Fruit fly (Drosophila melanogaster) whole organism, prepupa: ENCODE data around the gene CG42375.

Experiments used
- Hr4 ChIP-seq: fragments of 200-800 bp; sonication (Bioruptor generic); optimal IDR thresholded peaks from 3 replicates; lab custom pipeline; 2016; ENCODE audit warnings: missing biosample characterization, missing genetic modification characterization
- Met ChIP-seq: fragments of 200-800 bp; sonication (Bioruptor generic); optimal IDR thresholded peaks from 3 replicates; lab custom pipeline; 2016; ENCODE audit warnings: missing biosample characterization, missing genetic modification characterization
- fd85E ChIP-seq: fragments of 200-800 bp; sonication (Bioruptor generic); optimal IDR thresholded peaks from 3 replicates; lab custom pipeline; 2016; ENCODE audit warnings: missing biosample characterization, missing genetic modification characterization

dm6 chr3R:13788224-13788623 lies 8.8 kb downstream of the CG42375 start:
- TF ChIP-seq Hr4 (GFP tag; lab: Kevin White, UChicago): peak; percentile 18
- TF ChIP-seq fd85E: no peak
- TF ChIP-seq Met (GFP tag; lab: Kevin White, UChicago): no peak
